Fruit fly (Drosophila melanogaster) whole organism, embryonic: Measurements from ENCODE around the gene mus302.
A peak's percentile ranks its signal among the peaks of the same experiment; 100 is the strongest.

ENCODE experiments used
- Bteb2 ChIP-seq: fragments of 200-800 bp; sonication (Bioruptor generic); optimal IDR thresholded peaks from 2 replicates; lab custom pipeline; 2016; ENCODE audit warnings: missing biosample characterization, missing genetic modification characterization
- CG10147 ChIP-seq: fragments of 200-800 bp; sonication (Bioruptor generic); optimal IDR thresholded peaks from 2 replicates; lab custom pipeline; 2019; ENCODE audit warnings: missing biosample characterization, mild to moderate bottlenecking, missing genetic modification characterization, moderate library complexity
- CG10267 ChIP-seq: fragments of 200-800 bp; sonication (Bioruptor generic); optimal IDR thresholded peaks from 2 replicates; lab custom pipeline; 2018; ENCODE audit warnings: missing biosample characterization, mild to moderate bottlenecking, missing genetic modification characterization, moderate library complexity
- CG11085 ChIP-seq: fragments of 200-800 bp; sonication (Bioruptor generic); IDR thresholded peaks from 2 replicates; pipeline ENCODE4 v1.3.6; 2022; ENCODE audit warnings: missing biosample characterization, missing genetic modification characterization
- CG11093 ChIP-seq: fragments of 200-800 bp; sonication (Bioruptor generic); IDR thresholded peaks from 3 replicates; pipeline ENCODE4 v1.3.6; 2022; ENCODE audit warnings: missing biosample characterization, missing genetic modification characterization
- CG11398 ChIP-seq: fragments of 200-800 bp; sonication (Bioruptor generic); optimal IDR thresholded peaks from 2 replicates; lab custom pipeline; 2016; ENCODE audit warnings: missing biosample characterization, missing genetic modification characterization
- CG12219 ChIP-seq: fragments of 200-800 bp; sonication (Bioruptor generic); optimal IDR thresholded peaks from 3 replicates; lab custom pipeline; 2018; ENCODE audit warnings: missing biosample characterization, mild to moderate bottlenecking, missing genetic modification characterization
- CG1832 ChIP-seq: fragments of 200-800 bp; sonication (Bioruptor generic); optimal IDR thresholded peaks from 2 replicates; lab custom pipeline; 2017; ENCODE audit warnings: missing biosample characterization, mild to moderate bottlenecking, missing genetic modification characterization, inconsistent platforms
- CG18599 ChIP-seq: fragments of 200-800 bp; sonication (Bioruptor generic); optimal IDR thresholded peaks from 3 replicates; lab custom pipeline; 2017; ENCODE audit warnings: missing biosample characterization, missing genetic modification characterization, mild to moderate bottlenecking, moderate library complexity, missing genetic modification reagents
- CG30431 ChIP-seq: fragments of 200-800 bp; sonication (Bioruptor generic); optimal IDR thresholded peaks from 2 replicates; lab custom pipeline; 2017; ENCODE audit warnings: missing biosample characterization, missing genetic modification characterization
- CG4404 ChIP-seq: fragments of 200-800 bp; sonication (Bioruptor generic); IDR thresholded peaks from 2 replicates; pipeline ENCODE4 v1.3.6; 2022; ENCODE audit warnings: missing biosample characterization, missing genetic modification characterization
- CG4617 ChIP-seq: fragments of 200-800 bp; sonication (Bioruptor generic); optimal IDR thresholded peaks from 3 replicates; lab custom pipeline; 2016; ENCODE audit warnings: missing biosample characterization, missing genetic modification characterization, borderline replicate concordance
- CG4707 ChIP-seq: fragments of 200-800 bp; sonication (Bioruptor generic); optimal IDR thresholded peaks from 2 replicates; lab custom pipeline; 2018; ENCODE audit warnings: missing biosample characterization, mild to moderate bottlenecking, missing genetic modification characterization, moderate library complexity
- CG6254 ChIP-seq: fragments of 200-800 bp; sonication (Bioruptor generic); optimal IDR thresholded peaks from 3 replicates; lab custom pipeline; 2017; ENCODE audit warnings: mild to moderate bottlenecking, missing biosample characterization, missing genetic modification reagents, missing genetic modification characterization
- CG6813 ChIP-seq: fragments of 200-800 bp; sonication (Bioruptor generic); optimal IDR thresholded peaks from 2 replicates; lab custom pipeline; 2017; ENCODE audit warnings: missing biosample characterization, missing genetic modification characterization, mild to moderate bottlenecking, moderate library complexity, missing genetic modification reagents
- CG7556 ChIP-seq: fragments of 200-800 bp; sonication (Bioruptor generic); optimal IDR thresholded peaks from 2 replicates; lab custom pipeline; 2017; ENCODE audit warnings: missing biosample characterization, mild to moderate bottlenecking, missing genetic modification characterization
- CG7963 ChIP-seq: fragments of 200-800 bp; sonication (Bioruptor generic); IDR thresholded peaks from 3 replicates; pipeline ENCODE4 v1.3.6; 2022; ENCODE audit warnings: missing biosample characterization, missing genetic modification characterization; ENCODE audit not compliant: partially characterized antibody
- CG8765 ChIP-seq: fragments of 200-800 bp; sonication (Bioruptor generic); IDR thresholded peaks from 2 replicates; pipeline ENCODE4 v1.3.6; 2022; ENCODE audit warnings: missing biosample characterization, missing genetic modification characterization
- CG9609 ChIP-seq: fragments of 200-800 bp; sonication (Bioruptor generic); optimal IDR thresholded peaks from 3 replicates; lab custom pipeline; 2016; ENCODE audit warnings: missing biosample characterization, missing genetic modification characterization
- CG9932 ChIP-seq: fragments of 200-800 bp; sonication (Bioruptor generic); IDR thresholded peaks from 2 replicates; pipeline ENCODE4 v1.3.6; 2022; ENCODE audit warnings: missing biosample characterization, missing genetic modification characterization
- D ChIP-seq, 2 experiments: fragments of 200-800 bp in 1 of 2; fragments of >200 bp in 1 of 2; sonication (Bioruptor generic) in 1 of 2; optimal IDR thresholded peaks; 2 replicates in 1 of 2; 3 replicates in 1 of 2; lab custom pipeline; 2017; ENCODE audit warnings: mild to moderate bottlenecking in 1 of 2, missing biosample characterization in 1 of 2, missing genetic modification characterization in 1 of 2, missing genetic modification reagents in 1 of 2
- Deaf1 ChIP-seq: fragments of 200-800 bp; optimal IDR thresholded peaks from 3 replicates; lab custom pipeline; 2019; ENCODE audit warnings: missing biosample characterization, mild to moderate bottlenecking, missing genetic modification characterization, moderate library complexity
- Dref ChIP-seq: fragments of 200-800 bp; sonication (Bioruptor generic); IDR thresholded peaks from 2 replicates; pipeline ENCODE4 v1.3.6; 2022; ENCODE audit warnings: missing biosample characterization, missing genetic modification characterization
- E2f2 ChIP-seq: fragments of 200-800 bp; sonication (Bioruptor generic); IDR thresholded peaks from 2 replicates; pipeline ENCODE4 v1.3.6; 2022; ENCODE audit warnings: missing biosample characterization, missing genetic modification characterization
- Ets97D ChIP-seq: fragments of 200-800 bp; sonication (Bioruptor generic); optimal IDR thresholded peaks from 3 replicates; lab custom pipeline; 2016; ENCODE audit warnings: missing biosample characterization, missing genetic modification characterization
- Hmx ChIP-seq: fragments of 200-800 bp; sonication (Bioruptor generic); optimal IDR thresholded peaks from 2 replicates; lab custom pipeline; 2016; ENCODE audit warnings: missing biosample characterization, missing genetic modification characterization
- MBD-R2 ChIP-seq: fragments of 200-800 bp; sonication (Bioruptor generic); IDR thresholded peaks from 2 replicates; pipeline ENCODE4 v1.3.6; 2022; ENCODE audit warnings: missing biosample characterization, missing genetic modification characterization
- Nf-YA ChIP-seq: fragments of 200-800 bp; sonication (Bioruptor generic); IDR thresholded peaks from 2 replicates; pipeline ENCODE4 v1.3.6; 2022; ENCODE audit warnings: missing biosample characterization, missing genetic modification characterization
- Nf-YB ChIP-seq: fragments of 200-800 bp; sonication (Bioruptor generic); optimal IDR thresholded peaks from 3 replicates; lab custom pipeline; 2019; ENCODE audit warnings: missing biosample characterization, mild to moderate bottlenecking, missing genetic modification characterization, moderate library complexity
- Nf-YC ChIP-seq: fragments of 200-800 bp; optimal IDR thresholded peaks from 3 replicates; lab custom pipeline; 2019; ENCODE audit warnings: missing biosample characterization, mild to moderate bottlenecking, missing genetic modification characterization, moderate library complexity
- Side ChIP-seq: fragments of 200-800 bp; sonication (Bioruptor generic); optimal IDR thresholded peaks from 2 replicates; lab custom pipeline; 2016; ENCODE audit warnings: missing biosample characterization, missing genetic modification characterization
- Spps ChIP-seq: fragments of 200-800 bp; sonication (Bioruptor generic); optimal IDR thresholded peaks from 2 replicates; lab custom pipeline; 2018; ENCODE audit warnings: missing biosample characterization, mild to moderate bottlenecking, missing genetic modification characterization
- Sry-δ ChIP-seq: fragments of 200-800 bp; sonication (Bioruptor generic); optimal IDR thresholded peaks from 2 replicates; lab custom pipeline; 2016; ENCODE audit warnings: missing biosample characterization, missing genetic modification characterization
- amos ChIP-seq: fragments of 200-800 bp; sonication (Bioruptor generic); IDR thresholded peaks from 2 replicates; pipeline ENCODE4 v1.3.6; 2022; ENCODE audit warnings: missing biosample characterization, missing genetic modification characterization; ENCODE audit not compliant: partially characterized antibody
- az2 ChIP-seq: fragments of 200-800 bp; sonication (Bioruptor generic); optimal IDR thresholded peaks from 3 replicates; lab custom pipeline; 2016; ENCODE audit warnings: missing biosample characterization, missing genetic modification characterization
- bbx ChIP-seq: fragments of 200-800 bp; sonication (Bioruptor generic); IDR thresholded peaks from 2 replicates; pipeline ENCODE4 v1.3.6; 2022; ENCODE audit warnings: missing biosample characterization, missing genetic modification characterization; ENCODE audit not compliant: partially characterized antibody
- btn ChIP-seq: fragments of 200-800 bp; sonication (Bioruptor generic); optimal IDR thresholded peaks from 2 replicates; lab custom pipeline; 2016; ENCODE audit warnings: missing biosample characterization, missing genetic modification characterization
- caup ChIP-seq: fragments of 200-800 bp; sonication (Bioruptor generic); optimal IDR thresholded peaks from 3 replicates; lab custom pipeline; 2017; ENCODE audit warnings: missing biosample characterization, mild to moderate bottlenecking, missing genetic modification characterization, moderate library complexity; ENCODE audit not compliant: severe bottlenecking
- chif ChIP-seq, 2 experiments: fragments of 200-800 bp; sonication (Bioruptor generic); optimal IDR thresholded peaks; 3 replicates each; lab custom pipeline; 2016; ENCODE audit warnings: missing biosample characterization in 2 of 2, missing genetic modification characterization in 2 of 2
- crc ChIP-seq: fragments of 200-800 bp; sonication (Bioruptor generic); optimal IDR thresholded peaks from 2 replicates; lab custom pipeline; 2016; ENCODE audit warnings: missing biosample characterization, missing genetic modification characterization
- ems ChIP-seq: fragments of 200-800 bp; sonication (Bioruptor generic); optimal IDR thresholded peaks from 3 replicates; lab custom pipeline; 2016; ENCODE audit warnings: missing biosample characterization, missing genetic modification characterization
- fd3F ChIP-seq: fragments of 200-800 bp; sonication (Bioruptor generic); optimal IDR thresholded peaks from 2 replicates; lab custom pipeline; 2018; ENCODE audit warnings: missing biosample characterization, mild to moderate bottlenecking, missing genetic modification characterization, moderate library complexity
- gfzf ChIP-seq: fragments of 200-800 bp; sonication (Bioruptor generic); optimal IDR thresholded peaks from 2 replicates; lab custom pipeline; 2016; ENCODE audit warnings: missing biosample characterization, mild to moderate bottlenecking, missing genetic modification characterization, moderate library complexity
- jumu ChIP-seq: fragments of 200-800 bp; sonication (Bioruptor generic); optimal IDR thresholded peaks from 3 replicates; lab custom pipeline; 2016; ENCODE audit warnings: missing biosample characterization, missing genetic modification characterization
- rib ChIP-seq: fragments of 200-800 bp; sonication (Bioruptor generic); IDR thresholded peaks from 2 replicates; pipeline ENCODE4 v1.3.6; 2022; ENCODE audit warnings: missing biosample characterization, missing genetic modification characterization
- sens-2 ChIP-seq: fragments of 200-800 bp; sonication (Bioruptor generic); IDR thresholded peaks from 2 replicates; pipeline ENCODE4 v1.3.6; 2022; ENCODE audit warnings: missing biosample characterization, missing genetic modification characterization
- ttk ChIP-seq: fragments of 200-800 bp; sonication (Bioruptor generic); IDR thresholded peaks from 2 replicates; pipeline ENCODE4 v2.1.2; 2022; ENCODE audit warnings: missing biosample characterization, missing genetic modification characterization
- vnd ChIP-seq: fragments of 200-800 bp; sonication (Bioruptor generic); IDR thresholded peaks from 3 replicates; pipeline ENCODE4 v1.3.6; 2022; ENCODE audit warnings: missing biosample characterization, missing genetic modification characterization; ENCODE audit not compliant: partially characterized antibody
- wor ChIP-seq: fragments of 200-800 bp; sonication (Bioruptor generic); IDR thresholded peaks from 2 replicates; pipeline ENCODE4 v1.3.6; 2022; ENCODE audit warnings: missing biosample characterization, missing genetic modification characterization
- zfh2 ChIP-seq: fragments of 200-800 bp; sonication (Bioruptor generic); optimal IDR thresholded peaks from 2 replicates; lab custom pipeline; 2016; ENCODE audit warnings: missing biosample characterization, missing genetic modification characterization

The mus302 gene

DNA sequence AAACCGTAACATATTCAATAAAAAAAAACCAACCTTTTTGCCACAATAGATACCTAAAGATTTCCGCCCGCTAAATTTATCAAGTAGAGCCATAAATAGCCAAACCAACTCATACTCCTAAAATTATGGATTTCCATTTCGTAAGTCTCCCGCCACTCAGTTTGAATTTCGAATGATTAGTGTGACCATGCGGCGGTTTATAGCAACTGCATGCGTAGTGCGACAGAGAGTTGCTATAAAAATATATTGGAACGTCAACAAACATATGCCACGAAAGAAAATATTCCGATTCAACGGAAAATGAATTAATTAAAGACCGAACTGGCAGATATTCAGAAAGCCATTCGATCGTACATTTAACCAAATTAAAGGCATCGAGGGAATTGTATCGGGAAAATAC, 3.3 kb upstream of the mus302 start, which contains the start of gene CG9706 (continued):
- TF ChIP-seq ttk (GFP tag; lab: Robert Waterston, UW), result no peak
- no peak for TF ChIP-seq CG4404 (GFP tag; lab: Robert Waterston, UW)
- TF ChIP-seq CG10267 (tag; lab: Kevin White, UChicago), result no peak
- TF ChIP-seq wor (GFP tag; lab: Robert Waterston, UW), result no peak
- TF ChIP-seq Dref (GFP tag; lab: Robert Waterston, UW), result 0 out of 2 replicates have a peak, but pooled peaks have one; percentile 32
- TF ChIP-seq CG4707 (GFP tag; lab: Kevin White, UChicago), result no peak
- TF ChIP-seq CG7963 (GFP tag; lab: Robert Waterston, UW), result no peak
- peak; percentile 0 for TF ChIP-seq Ets97D (GFP tag; lab: Kevin White, UChicago)
- TF ChIP-seq Sry-δ (GFP tag; lab: Kevin White, UChicago), result peak; percentile 35
- no peak for TF ChIP-seq az2 (GFP tag; lab: Kevin White, UChicago)
- no peak for TF ChIP-seq CG12219 (GFP tag; lab: Kevin White, UChicago)
- no peak for TF ChIP-seq Nf-YB
- TF ChIP-seq fd3F (GFP tag; lab: Kevin White, UChicago), result no peak
- no peak for TF ChIP-seq CG9932 (GFP tag; lab: Robert Waterston, UW)
- peak; percentile 79 for TF ChIP-seq gfzf (GFP tag; lab: Kevin White, UChicago)
- no peak for TF ChIP-seq CG4617
- no peak for TF ChIP-seq Deaf1
- TF ChIP-seq E2f2 (GFP tag; lab: Robert Waterston, UW), result peak; percentile 89
- TF ChIP-seq btn (GFP tag; lab: Kevin White, UChicago), result no peak
- TF ChIP-seq CG6254 (GFP tag; lab: Kevin White, UChicago), result no peak
- no peak for TF ChIP-seq CG18599
- TF ChIP-seq CG8765 (GFP tag; lab: Robert Waterston, UW), result no peak
- TF ChIP-seq D (optimal IDR thresholded peaks at IDR 0.05; lab: Kevin White, UChicago), result no peak
- no peak for TF ChIP-seq D (GFP tag; optimal IDR thresholded peaks at IDR 0.05; lab: Kevin White, UChicago)
- no peak for TF ChIP-seq CG30431 (GFP tag; lab: Kevin White, UChicago)
- no peak for TF ChIP-seq CG1832 (GFP tag; lab: Kevin White, UChicago)
- TF ChIP-seq CG7556 (GFP tag; lab: Kevin White, UChicago), result no peak
- TF ChIP-seq CG11398, result no peak
- no peak for TF ChIP-seq Nf-YC (tag; lab: Kevin White, UChicago)
- no peak for TF ChIP-seq Nf-YA (GFP tag; lab: Robert Waterston, UW)
- TF ChIP-seq Side (GFP tag; lab: Kevin White, UChicago), result no peak
- TF ChIP-seq bbx, result peak; percentile 12; the same call in 1 of the 2 replicates
- no peak for TF ChIP-seq amos (GFP tag; lab: Robert Waterston, UW)

DNA sequence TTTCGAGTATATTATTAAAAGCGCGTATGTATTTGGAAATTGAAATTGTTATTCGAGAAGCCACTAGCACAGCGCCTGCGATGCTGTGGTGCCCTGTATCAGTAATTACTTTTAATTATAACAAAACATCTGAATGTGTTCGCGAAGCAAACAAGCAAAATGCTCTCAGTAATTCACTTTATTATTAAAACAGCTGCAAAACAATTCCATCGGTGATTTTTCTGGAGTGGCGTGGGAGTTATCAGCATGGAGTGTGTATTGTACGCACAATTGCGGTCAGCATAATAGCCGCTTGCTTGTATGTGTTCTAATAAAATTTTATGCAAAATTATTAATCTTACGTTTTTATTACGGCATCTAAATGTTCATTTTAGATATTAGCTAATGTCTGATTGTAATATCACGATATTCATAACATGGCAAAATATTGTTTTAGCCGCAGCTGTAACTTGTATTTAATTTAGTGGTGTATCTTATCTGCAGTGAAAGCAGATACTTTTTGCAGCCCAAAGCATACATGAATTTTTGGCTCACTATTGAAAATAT, 2.8 kb upstream of the mus302 start:
- TF ChIP-seq jumu (peak; percentile 49), vnd (no peak), rib (GFP tag; lab: Robert Waterston, UW) (0 out of 2 replicates have a peak, but pooled peaks have one; percentile 13), CG11085 (0 out of 2 replicates have a peak, but pooled peaks have one; percentile 31), CG11093 (peak; percentile 64; the same call in 1 of the 3 replicates), Bteb2 (GFP tag; lab: Kevin White, UChicago) (peak; percentile 35), sens-2 (GFP tag; lab: Robert Waterston, UW) (peak; percentile 37; the same call in 1 of the 2 replicates), CG7963 (GFP tag; lab: Robert Waterston, UW) (no peak), zfh2 (GFP tag; lab: Kevin White, UChicago) (peak; percentile 11), CG6813 (GFP tag; lab: Kevin White, UChicago) (peak; percentile 65), Spps (tag; lab: Kevin White, UChicago) (peak; percentile 41), CG9609 (peak; percentile 36), chif (GFP tag; optimal IDR thresholded peaks at IDR 0.05; lab: Kevin White, UChicago) (peak; percentile 69 to 76), ems (GFP tag; lab: Kevin White, UChicago) (peak; percentile 58), caup (GFP tag; lab: Kevin White, UChicago) (peak; percentile 62), CG10147 (GFP tag; lab: Kevin White, UChicago) (no peak), Hmx (GFP tag; lab: Kevin White, UChicago) (peak; percentile 31), MBD-R2 (no peak; the same call in 1 of the 2 replicates), crc (peak; percentile 58)
